Fruit fly (Drosophila melanogaster) whole organism, embryonic: ENCODE measurements around the gene CG13894.

ENCODE experiments used
- Ada2b ChIP-seq: fragments of 200-800 bp; sonication (Bioruptor generic); IDR thresholded peaks from 2 replicates; pipeline ENCODE4 v1.3.6; 2022; ENCODE audit warnings: missing biosample characterization, missing genetic modification characterization
- Bgb ChIP-seq: fragments of 200-800 bp; sonication (Bioruptor generic); IDR thresholded peaks from 2 replicates; pipeline ENCODE4 v1.3.6; 2022; ENCODE audit warnings: missing biosample characterization, missing genetic modification characterization; ENCODE audit not compliant: partially characterized antibody
- CG10209 ChIP-seq: fragments of 200-800 bp; sonication (Bioruptor generic); optimal IDR thresholded peaks from 3 replicates; lab custom pipeline; 2017; ENCODE audit warnings: missing biosample characterization, mild to moderate bottlenecking, missing genetic modification characterization, missing genetic modification reagents
- CG10267 ChIP-seq: fragments of 200-800 bp; sonication (Bioruptor generic); optimal IDR thresholded peaks from 2 replicates; lab custom pipeline; 2018; ENCODE audit warnings: missing biosample characterization, mild to moderate bottlenecking, missing genetic modification characterization, moderate library complexity
- CG10565 ChIP-seq: fragments of 200-800 bp; sonication (Bioruptor generic); optimal IDR thresholded peaks from 3 replicates; lab custom pipeline; 2016; ENCODE audit warnings: missing biosample characterization, mild to moderate bottlenecking, missing genetic modification characterization
- CG11093 ChIP-seq: fragments of 200-800 bp; sonication (Bioruptor generic); IDR thresholded peaks from 3 replicates; pipeline ENCODE4 v1.3.6; 2022; ENCODE audit warnings: missing biosample characterization, missing genetic modification characterization
- CG11504 ChIP-seq: fragments of 200-800 bp; sonication (Bioruptor generic); optimal IDR thresholded peaks from 3 replicates; lab custom pipeline; 2019; ENCODE audit warnings: missing biosample characterization, mild to moderate bottlenecking, missing genetic modification characterization, moderate library complexity
- CG14710 ChIP-seq: fragments of 200-800 bp; sonication (Bioruptor generic); optimal IDR thresholded peaks from 3 replicates; lab custom pipeline; 2019; ENCODE audit warnings: missing biosample characterization, mild to moderate bottlenecking, missing genetic modification characterization, moderate library complexity
- CG17568 ChIP-seq: fragments of 200-800 bp; sonication (Bioruptor generic); optimal IDR thresholded peaks from 2 replicates; lab custom pipeline; 2018; ENCODE audit warnings: missing biosample characterization, mild to moderate bottlenecking, missing genetic modification characterization, moderate library complexity
- CG18262 ChIP-seq: fragments of 200-800 bp; optimal IDR thresholded peaks from 3 replicates; lab custom pipeline; 2019; ENCODE audit warnings: missing biosample characterization, mild to moderate bottlenecking, missing genetic modification characterization, moderate library complexity
- CG18764 ChIP-seq: fragments of 200-800 bp; sonication (Bioruptor generic); optimal IDR thresholded peaks from 3 replicates; lab custom pipeline; 2016; ENCODE audit warnings: missing biosample characterization, missing genetic modification characterization
- CG33557 ChIP-seq: fragments of 200-800 bp; sonication (Bioruptor generic); optimal IDR thresholded peaks from 2 replicates; lab custom pipeline; 2019; ENCODE audit warnings: missing biosample characterization, mild to moderate bottlenecking, missing genetic modification characterization, moderate library complexity
- CG3407 ChIP-seq: fragments of 200-800 bp; sonication (Bioruptor generic); optimal IDR thresholded peaks from 2 replicates; lab custom pipeline; 2018; ENCODE audit warnings: missing biosample characterization, mild to moderate bottlenecking, missing genetic modification characterization
- CG34376 ChIP-seq: fragments of 200-800 bp; sonication (Bioruptor generic); optimal IDR thresholded peaks from 2 replicates; lab custom pipeline; 2018; ENCODE audit warnings: missing biosample characterization, mild to moderate bottlenecking, missing genetic modification characterization
- CG34422 ChIP-seq: fragments of 200-800 bp; sonication (Bioruptor generic); IDR thresholded peaks from 3 replicates; pipeline ENCODE4 v1.3.6; 2022; ENCODE audit warnings: missing biosample characterization, missing genetic modification characterization
- CG4282 ChIP-seq: fragments of 200-800 bp; sonication (Bioruptor generic); optimal IDR thresholded peaks from 2 replicates; lab custom pipeline; 2016; ENCODE audit warnings: missing biosample characterization, missing genetic modification characterization
- CG4328 ChIP-seq: fragments of 200-800 bp; sonication (Bioruptor generic); optimal IDR thresholded peaks from 3 replicates; lab custom pipeline; 2017; ENCODE audit warnings: missing biosample characterization, missing genetic modification reagents, missing genetic modification characterization
- CG4360 ChIP-seq: fragments of 200-800 bp; sonication (Bioruptor generic); IDR thresholded peaks from 2 replicates; pipeline ENCODE4 v1.3.6; 2022; ENCODE audit warnings: missing biosample characterization, missing genetic modification characterization
- CG4404 ChIP-seq: fragments of 200-800 bp; sonication (Bioruptor generic); IDR thresholded peaks from 2 replicates; pipeline ENCODE4 v1.3.6; 2022; ENCODE audit warnings: missing biosample characterization, missing genetic modification characterization
- CG4707 ChIP-seq: fragments of 200-800 bp; sonication (Bioruptor generic); optimal IDR thresholded peaks from 2 replicates; lab custom pipeline; 2018; ENCODE audit warnings: missing biosample characterization, mild to moderate bottlenecking, missing genetic modification characterization, moderate library complexity
- CG6791 ChIP-seq: fragments of 200-800 bp; sonication (Bioruptor generic); IDR thresholded peaks from 3 replicates; pipeline ENCODE4 v1.3.6; 2022; ENCODE audit warnings: missing biosample characterization, missing genetic modification characterization; ENCODE audit not compliant: partially characterized antibody
- CG6813 ChIP-seq: fragments of 200-800 bp; sonication (Bioruptor generic); optimal IDR thresholded peaks from 2 replicates; lab custom pipeline; 2017; ENCODE audit warnings: missing biosample characterization, missing genetic modification characterization, mild to moderate bottlenecking, moderate library complexity, missing genetic modification reagents
- CG7357 ChIP-seq: fragments of 200-800 bp; sonication (Bioruptor generic); IDR thresholded peaks from 3 replicates; pipeline ENCODE4 v1.3.6; 2022; ENCODE audit warnings: missing biosample characterization, missing genetic modification characterization
- CG8944 ChIP-seq: fragments of 200-800 bp; sonication (Bioruptor generic); optimal IDR thresholded peaks from 3 replicates; lab custom pipeline; 2016; ENCODE audit warnings: missing biosample characterization, missing genetic modification characterization
- CrebB ChIP-seq: fragments of 200-800 bp; sonication (Bioruptor generic); optimal IDR thresholded peaks from 3 replicates; lab custom pipeline; 2018; ENCODE audit warnings: missing biosample characterization, mild to moderate bottlenecking, missing genetic modification characterization
- Dip2 ChIP-seq: fragments of 200-800 bp; sonication (Bioruptor generic); IDR thresholded peaks from 2 replicates; pipeline ENCODE4 v1.3.6; 2022; ENCODE audit warnings: missing biosample characterization, missing genetic modification characterization
- Dp ChIP-seq: fragments of 200-800 bp; sonication (Bioruptor generic); optimal IDR thresholded peaks from 2 replicates; lab custom pipeline; 2018; ENCODE audit warnings: missing biosample characterization, mild to moderate bottlenecking, missing genetic modification characterization, moderate library complexity
- Gug ChIP-seq: fragments of 200-800 bp; sonication (Bioruptor generic); IDR thresholded peaks from 4 replicates; pipeline ENCODE4 v1.3.6; 2022; ENCODE audit warnings: missing biosample characterization, missing genetic modification characterization
- HLHmδ ChIP-seq: fragments of 200-800 bp; sonication (Bioruptor generic); optimal IDR thresholded peaks from 2 replicates; lab custom pipeline; 2018; ENCODE audit warnings: missing biosample characterization, mild to moderate bottlenecking, missing genetic modification characterization, moderate library complexity
- Hmx ChIP-seq: fragments of 200-800 bp; sonication (Bioruptor generic); optimal IDR thresholded peaks from 2 replicates; lab custom pipeline; 2016; ENCODE audit warnings: missing biosample characterization, missing genetic modification characterization
- Max ChIP-seq: fragments of 200-800 bp; sonication (Bioruptor generic); optimal IDR thresholded peaks from 2 replicates; lab custom pipeline; 2016; ENCODE audit warnings: missing biosample characterization, mild to moderate bottlenecking, missing genetic modification characterization
- Ravus ChIP-seq: fragments of 200-800 bp; sonication (Bioruptor generic); IDR thresholded peaks from 2 replicates; pipeline ENCODE4 v1.3.6; 2022; ENCODE audit warnings: missing biosample characterization, missing genetic modification characterization
- Sry-δ ChIP-seq: fragments of 200-800 bp; sonication (Bioruptor generic); optimal IDR thresholded peaks from 2 replicates; lab custom pipeline; 2016; ENCODE audit warnings: missing biosample characterization, missing genetic modification characterization
- chinmo ChIP-seq: fragments of 200-800 bp; sonication (Bioruptor generic); IDR thresholded peaks from 4 replicates; pipeline ENCODE4 v1.3.6; 2022; ENCODE audit warnings: missing biosample characterization, missing genetic modification characterization; ENCODE audit not compliant: partially characterized antibody
- chm ChIP-seq: fragments of 200-800 bp; sonication (Bioruptor generic); IDR thresholded peaks from 2 replicates; pipeline ENCODE4 v1.3.6; 2022; ENCODE audit warnings: missing biosample characterization, missing genetic modification characterization
- dm ChIP-seq: fragments of 200-800 bp; sonication (Bioruptor generic); optimal IDR thresholded peaks from 3 replicates; lab custom pipeline; 2016; ENCODE audit warnings: missing biosample characterization, missing genetic modification characterization
- jumu ChIP-seq: fragments of 200-800 bp; sonication (Bioruptor generic); optimal IDR thresholded peaks from 3 replicates; lab custom pipeline; 2016; ENCODE audit warnings: missing biosample characterization, missing genetic modification characterization
- klu ChIP-seq: fragments of 200-800 bp; sonication (Bioruptor generic); IDR thresholded peaks from 2 replicates; pipeline ENCODE4 v1.3.6; 2022; ENCODE audit warnings: missing biosample characterization, missing genetic modification characterization
- knrl ChIP-seq: fragments of 200-800 bp; sonication (Bioruptor generic); IDR thresholded peaks from 3 replicates; pipeline ENCODE4 v1.3.6; 2022; ENCODE audit warnings: missing biosample characterization, missing genetic modification characterization; ENCODE audit not compliant: partially characterized antibody
- lov ChIP-seq, 2 experiments: fragments of 200-800 bp in 1 of 2; fragments of >200 bp in 1 of 2; sonication (Bioruptor generic) in 1 of 2; IDR thresholded peaks in 1 of 2; optimal IDR thresholded peaks in 1 of 2; 2 replicates in 1 of 2; 3 replicates in 1 of 2; pipeline versions ENCODE4 v1.3.6 to Lab custom; 2017 to 2022; ENCODE audit warnings: missing biosample characterization in 1 of 2, missing genetic modification characterization in 1 of 2
- mam ChIP-seq: fragments of 200-800 bp; sonication (Bioruptor generic); optimal IDR thresholded peaks from 3 replicates; lab custom pipeline; 2016; ENCODE audit warnings: missing biosample characterization, missing genetic modification characterization
- mld ChIP-seq: fragments of 200-800 bp; sonication (Bioruptor generic); IDR thresholded peaks from 3 replicates; pipeline ENCODE4 v1.3.6; 2022; ENCODE audit warnings: missing biosample characterization, missing genetic modification characterization; ENCODE audit not compliant: partially characterized antibody
- oc ChIP-seq: fragments of 200-800 bp; sonication (Bioruptor generic); optimal IDR thresholded peaks from 2 replicates; lab custom pipeline; 2018; ENCODE audit warnings: missing biosample characterization, mild to moderate bottlenecking, missing genetic modification characterization, moderate library complexity
- pb ChIP-seq: fragments of 200-800 bp; sonication (Bioruptor generic); optimal IDR thresholded peaks from 3 replicates; lab custom pipeline; 2016; ENCODE audit warnings: missing biosample characterization, missing genetic modification characterization
- pum ChIP-seq: fragments of 200-800 bp; sonication (Bioruptor generic); optimal IDR thresholded peaks from 2 replicates; lab custom pipeline; 2016; ENCODE audit warnings: missing biosample characterization, missing genetic modification characterization
- sr ChIP-seq: fragments of 200-800 bp; sonication (Bioruptor generic); IDR thresholded peaks from 3 replicates; pipeline ENCODE4 v1.3.6; 2022; ENCODE audit warnings: missing biosample characterization, missing genetic modification characterization
- sug ChIP-seq: fragments of 200-800 bp; optimal IDR thresholded peaks from 2 replicates; lab custom pipeline; 2019; ENCODE audit warnings: missing biosample characterization, mild to moderate bottlenecking, missing genetic modification characterization, moderate library complexity
- tap ChIP-seq: fragments of 200-800 bp; optimal IDR thresholded peaks from 3 replicates; lab custom pipeline; 2019; ENCODE audit warnings: missing biosample characterization, mild to moderate bottlenecking, missing genetic modification characterization, moderate library complexity
- tna ChIP-seq: fragments of 200-800 bp; sonication (Bioruptor generic); IDR thresholded peaks from 2 replicates; pipeline ENCODE4 v1.3.6; 2022; ENCODE audit warnings: missing biosample characterization, missing genetic modification characterization; ENCODE audit not compliant: partially characterized antibody
- zen2 ChIP-seq: fragments of 200-800 bp; sonication (Bioruptor generic); IDR thresholded peaks from 3 replicates; pipeline ENCODE4 v1.3.6; 2022; ENCODE audit warnings: missing biosample characterization, missing genetic modification characterization; ENCODE audit not compliant: partially characterized antibody

Gene CG13894

dm6 chr3L:652637-653036, 46.3 kb downstream of the CG13894 start, which contains the start of gene CG3402 (continued):
- TF ChIP-seq tap (no peak), lov (optimal IDR thresholded peaks at IDR 0.05; lab: Kevin White, UChicago) (no peak), lov (GFP tag; IDR thresholded peaks at IDR 0.05; lab: Robert Waterston, UW) (no peak), Dip2 (GFP tag; lab: Robert Waterston, UW) (no peak), CG4404 (GFP tag; lab: Robert Waterston, UW) (no peak), jumu (no peak), CG11093 (GFP tag; lab: Robert Waterston, UW) (no peak), CG4707 (GFP tag; lab: Kevin White, UChicago) (no peak), Hmx (GFP tag; lab: Kevin White, UChicago) (no peak), CG3407 (GFP tag; lab: Kevin White, UChicago) (no peak), CG34376 (GFP tag; lab: Kevin White, UChicago) (no peak), zen2 (GFP tag; lab: Robert Waterston, UW) (peak; percentile 76), sug (tag; lab: Kevin White, UChicago) (peak; percentile 11), chm (no peak), CG10565 (GFP tag; lab: Kevin White, UChicago) (no peak), CG18262 (tag; lab: Kevin White, UChicago) (no peak), CG10209 (GFP tag; lab: Kevin White, UChicago) (no peak), Sry-δ (GFP tag; lab: Kevin White, UChicago) (peak; percentile 45), Gug (GFP tag; lab: Robert Waterston, UW) (no peak), CG33557 (GFP tag; lab: Kevin White, UChicago) (no peak), CG18764 (GFP tag; lab: Kevin White, UChicago) (no peak), CG10267 (tag; lab: Kevin White, UChicago) (peak; percentile 33), pb (no peak), sr (0 out of 3 replicates have a peak, but pooled peaks have one; percentile 43), CrebB (tag; lab: Kevin White, UChicago) (no peak), Max (GFP tag; lab: Kevin White, UChicago) (no peak), CG4360 (GFP tag; lab: Robert Waterston, UW) (no peak), klu (no peak), CG7357 (GFP tag; lab: Robert Waterston, UW) (no peak), CG17568 (GFP tag; lab: Kevin White, UChicago) (no peak), Ada2b (GFP tag; lab: Robert Waterston, UW) (no peak), Bgb (GFP tag; lab: Robert Waterston, UW) (peak; percentile 73), Ravus (GFP tag; lab: Robert Waterston, UW) (no peak), mam (no peak), knrl (GFP tag; lab: Robert Waterston, UW) (peak; percentile 54; the same call in 1 of the 3 replicates), dm (GFP tag; lab: Kevin White, UChicago) (no peak), CG6813 (GFP tag; lab: Kevin White, UChicago) (no peak), CG4282 (GFP tag; lab: Kevin White, UChicago) (no peak), CG14710 (tag; lab: Kevin White, UChicago) (peak; percentile 14), Dp (GFP tag; lab: Kevin White, UChicago) (peak; percentile 79), oc (tag; lab: Kevin White, UChicago) (no peak), CG34422 (GFP tag; lab: Robert Waterston, UW) (0 out of 3 replicates have a peak, but pooled peaks have one; percentile 19), CG11504 (peak; percentile 94), HLHmδ (no peak), tna (GFP tag; lab: Robert Waterston, UW) (peak; percentile 75), pum (GFP tag; lab: Kevin White, UChicago) (no peak), CG8944 (GFP tag; lab: Kevin White, UChicago) (no peak), mld (GFP tag; lab: Robert Waterston, UW) (peak; percentile 71; the same call in 2 of the 3 replicates), CG4328 (no peak), chinmo (GFP tag; lab: Robert Waterston, UW) (peak; percentile 77; the same call in 2 of the 4 replicates), CG6791 (peak; percentile 63; the same call in 2 of the 3 replicates)
